Worm (Caenorhabditis elegans): Measurements from ENCODE around the gene T06A1.5.

DNA sequence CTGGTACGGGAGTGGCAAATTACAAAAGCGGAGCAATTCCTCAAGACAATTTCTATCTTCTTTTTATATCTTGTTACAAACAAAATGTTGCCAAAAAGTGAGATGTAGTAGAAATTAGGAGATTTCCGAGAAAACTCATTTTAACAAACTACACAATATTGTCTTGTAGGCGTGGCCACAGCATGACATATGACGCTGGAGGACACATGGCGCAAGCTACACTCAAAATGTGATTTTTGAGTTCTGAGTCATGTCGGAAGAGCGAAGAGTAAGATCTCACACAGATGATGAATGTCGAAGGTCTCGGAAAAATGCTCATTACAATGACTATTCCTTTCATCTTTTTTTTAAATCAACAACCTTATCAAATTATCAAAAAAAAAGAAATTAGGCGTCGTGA, 34.4 kb downstream of the T06A1.5 start, which contains the start of gene Y40B10B.1:
- TF ChIP-seq ztf-23 (GFP tag; IDR thresholded peaks at IDR 0.05), result no peak
- no peak for TF ChIP-seq ztf-29 (GFP tag; IDR thresholded peaks at IDR 0.05)
- no peak for TF ChIP-seq flt-1 (GFP tag; IDR thresholded peaks at IDR 0.05)
- TF ChIP-seq cog-1 (tag; optimal IDR thresholded peaks at IDR 0.05), result no peak
- TF ChIP-seq klf-2 (GFP tag; conservative IDR thresholded peaks at IDR 0.05), result no peak
- no peak for TF ChIP-seq tab-1 (GFP tag; IDR thresholded peaks at IDR 0.05)
- TF ChIP-seq T22C8.4 (GFP tag; IDR thresholded peaks at IDR 0.05), result no peak

Measured in whole organism, midembryonic.